Worm (Caenorhabditis elegans) whole organism, mixed stage, embryonic: Measurements from ENCODE around the gene K05F1.1.

Experiments
- ceh-39 ChIP-seq: fragments of 150-350 bp; optimal IDR thresholded peaks from 2 replicates; lab custom pipeline; 2014; ENCODE audit warnings: missing biosample characterization, missing genetic modification characterization
- ces-1 ChIP-seq: fragments of 150-350 bp; optimal IDR thresholded peaks from 2 replicates; lab custom pipeline; 2014; ENCODE audit warnings: missing biosample characterization, missing genetic modification reagents, missing genetic modification characterization
- elt-1 ChIP-seq: sonication (generic microtip); optimal IDR thresholded peaks from 2 replicates; lab custom pipeline; 2017; ENCODE audit warnings: missing genetic modification characterization, mild to moderate bottlenecking, missing compliant biosample characterization, antibody characterized with exemption, moderate library complexity, borderline replicate concordance; ENCODE audit not compliant: insufficient read depth
- elt-3 ChIP-seq: fragments of 150-350 bp; optimal IDR thresholded peaks from 2 replicates; lab custom pipeline; 2014; ENCODE audit warnings: missing biosample characterization, missing genetic modification characterization
- flh-1 ChIP-seq: fragments of 200-800 bp; sonication (Bioruptor generic); optimal IDR thresholded peaks from 2 replicates; lab custom pipeline; 2018; ENCODE audit warnings: mild to moderate bottlenecking, missing genetic modification characterization, moderate library complexity, missing compliant biosample characterization
- mab-5 ChIP-seq: fragments of 150-350 bp; optimal IDR thresholded peaks from 2 replicates; lab custom pipeline; 2014; ENCODE audit warnings: missing biosample characterization, missing genetic modification characterization
- nhr-76 ChIP-seq: sonication (generic microtip); optimal IDR thresholded peaks from 2 replicates; lab custom pipeline; 2017; ENCODE audit warnings: missing biosample characterization, missing genetic modification characterization
- unc-39 ChIP-seq: fragments of 150-350 bp; optimal IDR thresholded peaks from 2 replicates; lab custom pipeline; 2014; ENCODE audit warnings: missing biosample characterization, missing genetic modification characterization

DNA sequence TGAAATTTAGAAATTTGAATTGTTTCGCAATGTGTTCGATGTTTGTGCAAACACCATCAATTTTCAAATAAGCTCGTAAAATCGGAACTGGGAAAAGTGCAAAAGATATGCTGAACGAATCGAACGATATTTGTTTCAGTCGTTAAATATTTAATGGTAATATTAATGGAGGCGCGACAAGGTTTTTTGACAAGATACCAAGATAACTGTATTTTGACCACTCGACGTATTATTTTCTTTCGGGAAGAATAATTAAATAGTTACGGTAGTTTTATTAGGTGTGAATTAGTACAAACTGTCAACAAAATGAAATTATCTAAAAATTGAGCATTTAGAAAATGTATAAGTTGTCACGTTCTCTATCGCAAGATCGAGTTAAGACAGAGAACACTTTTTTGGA lies 3.1 kb downstream of the K05F1.1 start:
- TF ChIP-seq elt-3 (tag; lab: Kevin White, UChicago) (no peak), ces-1 (GFP tag; lab: Kevin White, UChicago) (no peak), mab-5 (tag; lab: Kevin White, UChicago) (no peak), ceh-39 (tag; lab: Kevin White, UChicago) (no peak), unc-39 (tag; lab: Kevin White, UChicago) (no peak), flh-1 (GFP tag; lab: Kevin White, UChicago) (no peak), nhr-76 (tag; lab: Kevin White, UChicago) (no peak), elt-1 (tag; lab: Kevin White, UChicago) (no peak)
